Worm (Caenorhabditis elegans) whole organism, late embryonic: ENCODE results near the gene vap-1.

Experiments used
- F13H6.1 ChIP-seq: sonication (generic microtip); optimal IDR thresholded peaks from 2 replicates; lab custom pipeline; 2016; ENCODE audit warnings: missing genetic modification characterization, missing compliant biosample characterization
- ahr-1 ChIP-seq: sonication (generic microtip); optimal IDR thresholded peaks from 2 replicates; lab custom pipeline; 2016; ENCODE audit warnings: missing genetic modification characterization, missing compliant biosample characterization
- elt-2 ChIP-seq: sonication (generic microtip); optimal IDR thresholded peaks from 2 replicates; lab custom pipeline; 2016; ENCODE audit warnings: missing genetic modification reagents, missing genetic modification characterization, missing compliant biosample characterization
- fax-1 ChIP-seq: sonication (generic microtip); optimal IDR thresholded peaks from 2 replicates; lab custom pipeline; 2016; ENCODE audit warnings: missing genotype, missing genetic modification characterization, missing compliant biosample characterization
- fkh-10 ChIP-seq: fragments of 150-350 bp; optimal IDR thresholded peaks from 2 replicates; lab custom pipeline; 2014; ENCODE audit warnings: missing biosample characterization, missing genetic modification reagents, missing genetic modification characterization
- fkh-6 ChIP-seq: sonication (generic microtip); optimal IDR thresholded peaks from 2 replicates; lab custom pipeline; 2016; ENCODE audit warnings: missing genetic modification characterization, missing compliant biosample characterization
- hlh-30 ChIP-seq: sonication (generic microtip); optimal IDR thresholded peaks from 2 replicates; lab custom pipeline; 2017; ENCODE audit warnings: antibody characterized with exemption, missing genetic modification characterization, missing compliant biosample characterization; ENCODE audit not compliant: insufficient read depth
- pag-3 ChIP-seq: sonication (generic microtip); optimal IDR thresholded peaks from 2 replicates; lab custom pipeline; 2016; ENCODE audit warnings: missing compliant biosample characterization, missing genetic modification characterization, borderline replicate concordance
- pqm-1 ChIP-seq: sonication (generic microtip); optimal IDR thresholded peaks from 2 replicates; lab custom pipeline; 2016; ENCODE audit warnings: missing genetic modification characterization, missing compliant biosample characterization
- sdc-2 ChIP-seq: sonication (generic microtip); optimal IDR thresholded peaks from 2 replicates; lab custom pipeline; 2016; ENCODE audit warnings: missing genotype, missing genetic modification characterization, missing compliant biosample characterization
- sox-4 ChIP-seq: sonication (generic microtip); optimal IDR thresholded peaks from 2 replicates; lab custom pipeline; 2017; ENCODE audit warnings: mild to moderate bottlenecking, missing genetic modification characterization, inconsistent platforms, missing compliant biosample characterization
- tbx-2 ChIP-seq: sonication (generic microtip); optimal IDR thresholded peaks from 2 replicates; lab custom pipeline; 2016; ENCODE audit warnings: missing genetic modification characterization, missing compliant biosample characterization
- tbx-7 ChIP-seq: sonication (generic microtip); optimal IDR thresholded peaks from 2 replicates; lab custom pipeline; 2016; ENCODE audit warnings: missing genotype, missing genetic modification characterization, missing compliant biosample characterization
- zip-5 ChIP-seq: sonication (generic microtip); optimal IDR thresholded peaks from 2 replicates; lab custom pipeline; 2016; ENCODE audit warnings: missing genetic modification characterization, missing compliant biosample characterization

DNA sequence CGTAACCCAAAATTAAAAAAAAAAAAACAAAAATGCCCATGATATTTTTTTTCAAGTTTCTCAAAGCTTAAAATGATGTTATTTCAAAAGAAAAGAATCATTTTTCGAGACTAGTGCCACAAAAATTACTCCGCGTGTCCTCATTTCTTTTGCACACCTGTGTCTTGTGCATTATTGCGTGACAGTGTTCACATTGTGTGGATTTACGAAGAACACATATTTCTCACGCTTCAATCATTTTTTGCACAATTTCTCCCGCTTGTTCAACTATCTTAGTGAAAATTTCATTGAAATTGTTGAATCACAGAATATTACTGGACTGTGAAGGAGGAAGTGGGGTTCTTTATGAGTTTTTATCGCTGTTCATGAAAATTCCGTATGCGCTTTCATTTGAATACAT is 12.5 kb upstream of the vap-1 start:
- TF ChIP-seq F13H6.1 (tag; lab: Kevin White, UChicago) (no peak), pag-3 (no peak), fkh-10 (no peak), hlh-30 (no peak), pqm-1 (tag; lab: Kevin White, UChicago) (no peak), tbx-7 (tag; lab: Kevin White, UChicago) (no peak), zip-5 (no peak), tbx-2 (no peak), sox-4 (tag; lab: Kevin White, UChicago) (no peak), elt-2 (tag; lab: Kevin White, UChicago) (no peak), ahr-1 (tag; lab: Kevin White, UChicago) (no peak), sdc-2 (tag; lab: Kevin White, UChicago) (no peak), fkh-6 (tag; lab: Kevin White, UChicago) (no peak), fax-1 (tag; lab: Kevin White, UChicago) (no peak)
